Worm (Caenorhabditis elegans) whole organism, dauer: ENCODE measurements around the gene adm-2.

Experiments
- unc-62 ChIP-seq: sonication (generic microtip); optimal IDR thresholded peaks from 2 replicates; lab custom pipeline; 2017; ENCODE audit warnings: missing biosample characterization, missing genetic modification reagents, missing genetic modification characterization

The adm-2 gene

ce11 chrX:13722821-13723220 lies 35.1 kb downstream of the adm-2 start, which contains the start of gene poml-1:
Gene poml-1, minus strand, starts transcription at chrX:13722921.
- no peak for TF ChIP-seq unc-62 (GFP tag; lab: Kevin White, UChicago)

ce11 chrX:13724364-13724763 lies 36.6 kb downstream of the adm-2 start, which contains the start of gene K11E4.6:
Gene K11E4.6, plus strand, starts transcription at chrX:13724664.
- no peak for TF ChIP-seq unc-62 (GFP tag; lab: Kevin White, UChicago)

- TF ChIP-seq unc-62 (GFP tag; lab: Kevin White, UChicago), result no peak
Observed at ce11 chrX:13726285-13726684, 38.5 kb downstream of the adm-2 start.

- no peak for TF ChIP-seq unc-62 (GFP tag; lab: Kevin White, UChicago)
Observed at ce11 chrX:13726874-13727343, 39.2 kb downstream of the adm-2 start, which contains the start of gene pix-1. Gene pix-1, plus strand, starts transcription at chrX:13727293.

ce11 chrX:13728991-13729390 lies 41.2 kb downstream of the adm-2 start:
- TF ChIP-seq unc-62 (GFP tag; lab: Kevin White, UChicago), result no peak

ce11 chrX:13729724-13730123 lies 42.0 kb downstream of the adm-2 start:
- TF ChIP-seq unc-62 (GFP tag; lab: Kevin White, UChicago), result no peak

ce11 chrX:13730209-13730975 lies 42.6 kb downstream of the adm-2 start:
- no peak for TF ChIP-seq unc-62 (GFP tag; lab: Kevin White, UChicago)

ce11 chrX:13736679-13737078 lies 48.9 kb downstream of the adm-2 start:
- TF ChIP-seq unc-62 (GFP tag; lab: Kevin White, UChicago), result no peak

ce11 chrX:13739125-13739820 lies 51.5 kb downstream of the adm-2 start:
- no peak for TF ChIP-seq unc-62 (GFP tag; lab: Kevin White, UChicago)

ce11 chrX:13743371-13743770 lies 55.6 kb downstream of the adm-2 start:
- no peak for TF ChIP-seq unc-62 (GFP tag; lab: Kevin White, UChicago)

ce11 chrX:13744543-13745113 lies 56.9 kb downstream of the adm-2 start:
- TF ChIP-seq unc-62 (GFP tag; lab: Kevin White, UChicago), result no peak
